Fruit fly (Drosophila melanogaster) whole organism: Measurements from ENCODE around the gene pps.
A peak's percentile ranks its signal among the peaks of the same experiment; 100 is the strongest.

Experiments used
- CG8478 ChIP-seq: fragments of >200 bp; optimal IDR thresholded peaks from 2 replicates; lab custom pipeline; 2018; ENCODE audit warnings: inconsistent platforms
- Dll ChIP-seq: fragments of >200 bp; optimal IDR thresholded peaks from 2 replicates; lab custom pipeline; 2017
- EcR ChIP-seq, 2 experiments: fragments of >200 bp; optimal IDR thresholded peaks; 2 replicates each; lab custom pipeline; 2017; ENCODE audit warnings: missing biosample characterization in 2 of 2, missing genetic modification characterization in 2 of 2, missing genetic modification reagents in 2 of 2
- pan ChIP-seq: fragments of >200 bp; optimal IDR thresholded peaks from 2 replicates; lab custom pipeline; 2017
- psq ChIP-seq: fragments of >200 bp; optimal IDR thresholded peaks from 2 replicates; lab custom pipeline; 2017
- usp ChIP-seq: fragments of >200 bp; optimal IDR thresholded peaks from 2 replicates; lab custom pipeline; 2017; ENCODE audit warnings: missing biosample characterization, missing genetic modification characterization, mixed read lengths

pps gene

DNA sequence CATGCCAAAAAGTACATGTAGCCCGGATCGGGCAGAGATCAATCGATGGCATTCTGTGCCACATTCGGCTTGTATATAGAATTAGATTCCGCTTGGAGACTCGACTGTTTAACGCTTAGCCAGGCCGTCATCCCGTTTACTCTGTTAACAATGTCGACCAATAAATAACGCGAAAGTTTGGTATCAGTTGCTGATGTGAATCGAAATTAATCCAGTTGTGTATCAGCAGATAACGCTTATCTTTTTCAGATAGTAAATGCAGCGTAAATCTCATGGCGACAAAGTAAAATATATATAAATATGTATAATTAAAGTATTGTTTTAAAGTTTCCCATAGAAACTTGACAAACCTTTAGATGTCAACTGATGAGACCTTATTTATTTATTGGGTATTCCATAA is 2.2 kb upstream of the pps start:
- TF ChIP-seq usp (GFP tag; lab: Kevin White, UChicago) (no peak), EcR (GFP tag; optimal IDR thresholded peaks at IDR 0.05; lab: Kevin White, UChicago) (no peak), Dll (lab: Kevin White, UChicago) (no peak), CG8478 (lab: Kevin White, UChicago) (no peak), psq (lab: Kevin White, UChicago) (no peak), pan (lab: Kevin White, UChicago) (no peak)

DNA sequence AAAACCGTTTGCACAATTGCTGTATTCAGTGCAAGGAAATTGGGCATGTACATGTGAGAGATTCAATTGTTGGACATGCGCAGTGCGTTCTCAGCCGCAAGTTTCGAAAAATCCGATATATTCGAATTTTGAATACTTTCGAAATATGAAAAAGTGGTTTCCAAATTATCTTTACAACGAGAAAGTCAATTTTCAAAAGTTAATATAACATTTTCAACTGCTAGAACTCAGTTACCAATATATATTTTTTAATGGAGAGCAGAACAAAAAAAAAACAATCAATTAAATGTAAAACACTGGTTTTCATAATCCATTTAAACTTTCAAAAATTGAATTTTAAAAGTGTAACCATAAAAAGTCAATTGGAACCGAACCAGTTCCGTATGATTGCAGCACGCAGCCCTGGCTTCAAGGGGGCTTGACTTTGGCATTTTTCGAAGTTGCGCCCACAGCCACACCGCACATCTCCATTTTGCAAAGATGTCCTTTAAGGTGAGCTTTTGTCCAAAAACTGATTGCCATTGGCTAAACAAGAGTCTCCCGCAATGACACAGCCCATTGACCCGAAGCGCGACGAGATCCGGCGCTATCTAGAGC is 8.8 kb downstream of the pps start, which contains the start of the genes Scgbeta and CG17202:
TSS of gene Scgbeta (minus strand) at position 51 of the 597 bp plus-strand sequence.
TSS of gene CG17202 (plus strand) at position 390 of the 597 bp plus-strand sequence.
- TF ChIP-seq pan (lab: Kevin White, UChicago) (no peak), psq (lab: Kevin White, UChicago) (no peak), usp (GFP tag; lab: Kevin White, UChicago) (no peak), CG8478 (lab: Kevin White, UChicago) (no peak), EcR (GFP tag; optimal IDR thresholded peaks at IDR 0.05; lab: Kevin White, UChicago) (no peak), Dll (lab: Kevin White, UChicago) (no peak)

DNA sequence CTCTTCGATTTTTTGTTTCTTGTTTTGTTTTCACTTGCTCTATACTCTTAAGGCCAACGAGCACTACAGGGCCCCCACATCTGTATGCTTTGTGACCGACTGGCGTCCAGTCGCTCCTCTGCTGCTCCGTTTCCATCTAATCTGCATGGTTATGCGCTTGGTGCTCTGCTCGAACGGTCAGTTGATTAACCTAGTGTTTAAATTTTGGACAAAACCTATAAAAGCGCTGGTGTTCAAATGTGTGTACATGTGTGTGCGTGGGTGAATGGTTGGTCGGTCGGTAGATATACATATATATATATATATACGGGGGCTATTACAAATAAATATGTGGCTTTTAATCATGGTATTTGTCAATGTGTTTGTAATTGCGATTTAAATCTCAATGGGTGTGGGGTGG is 10.4 kb downstream of the pps start:
- TF ChIP-seq Dll (lab: Kevin White, UChicago), result no peak
- no peak for TF ChIP-seq psq (lab: Kevin White, UChicago)
- no peak for TF ChIP-seq EcR (GFP tag; optimal IDR thresholded peaks at IDR 0.05; lab: Kevin White, UChicago)
- TF ChIP-seq usp (GFP tag; lab: Kevin White, UChicago), result no peak
- no peak for TF ChIP-seq CG8478 (lab: Kevin White, UChicago)
- no peak for TF ChIP-seq pan (lab: Kevin White, UChicago)

DNA sequence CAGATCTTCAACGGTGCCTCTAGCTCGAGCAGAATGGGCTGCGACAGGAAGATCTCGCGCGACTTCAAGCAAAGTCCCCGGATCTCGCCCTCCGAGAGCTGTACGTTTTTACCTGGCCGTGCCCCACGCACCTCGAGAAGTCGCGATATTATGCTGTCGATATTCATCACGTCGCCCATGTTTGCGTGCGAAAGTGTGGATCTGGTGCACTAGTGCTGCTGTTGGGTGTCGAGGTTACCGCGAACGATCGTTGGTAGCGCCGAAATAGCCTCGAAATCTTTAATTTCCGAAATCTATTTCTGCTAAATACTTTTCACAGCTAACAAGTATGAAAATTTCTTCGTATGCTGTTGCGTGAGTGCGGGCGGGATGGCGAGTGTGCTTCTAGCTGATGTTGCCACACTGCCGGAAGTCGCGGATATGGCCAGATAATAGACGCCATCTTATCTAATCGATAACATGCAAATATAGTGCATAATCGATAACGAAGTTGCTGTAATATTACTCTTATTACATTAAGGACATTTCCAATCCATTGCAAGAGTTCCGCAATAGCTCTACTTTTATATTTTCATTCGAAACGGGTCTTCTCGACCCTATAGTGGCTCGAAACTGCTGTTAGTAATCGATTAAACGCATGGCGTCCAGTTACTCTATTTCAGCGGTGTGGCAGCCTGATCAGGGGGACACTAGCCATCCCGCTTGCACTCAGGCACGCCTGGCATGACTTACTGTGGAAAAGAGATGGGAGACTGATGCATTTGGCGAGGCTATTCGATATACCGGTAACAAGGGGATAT is 12.1 kb downstream of the pps start, which contains the start of gene Pp1-87B:
TSS of gene Pp1-87B (minus strand) at position 408 of the 800 bp plus-strand sequence.
- no peak for TF ChIP-seq usp (GFP tag; lab: Kevin White, UChicago)
- TF ChIP-seq EcR (GFP tag; optimal IDR thresholded peaks at IDR 0.05; lab: Kevin White, UChicago), result no peak
- TF ChIP-seq CG8478 (lab: Kevin White, UChicago), result peak; percentile 71
- TF ChIP-seq pan (lab: Kevin White, UChicago), result no peak
- TF ChIP-seq Dll (lab: Kevin White, UChicago), result no peak
- no peak for TF ChIP-seq psq (lab: Kevin White, UChicago)

DNA sequence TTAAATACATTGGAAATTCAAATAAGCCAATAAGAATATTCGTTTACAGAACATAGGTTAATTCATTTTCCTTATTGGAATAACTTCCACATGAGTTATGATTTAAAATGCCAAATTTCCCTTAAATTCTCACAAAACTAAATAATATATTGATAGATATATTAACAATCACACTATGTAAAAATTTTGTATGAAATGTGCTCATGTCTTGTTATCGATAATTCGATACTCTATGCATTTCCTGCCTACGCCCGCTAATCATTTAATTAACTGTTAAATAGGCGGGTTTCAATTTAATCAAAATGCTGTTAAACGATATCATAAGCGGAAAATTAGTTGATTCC is 12.7 kb downstream of the pps start, which contains the start of gene NANS:
TSS of gene NANS (plus strand) at position 269 of the 344 bp plus-strand sequence.
- TF ChIP-seq psq (lab: Kevin White, UChicago) (no peak), Dll (lab: Kevin White, UChicago) (no peak), usp (GFP tag; lab: Kevin White, UChicago) (no peak), CG8478 (lab: Kevin White, UChicago) (no peak), EcR (GFP tag; optimal IDR thresholded peaks at IDR 0.05; lab: Kevin White, UChicago) (no peak), pan (lab: Kevin White, UChicago) (no peak)

DNA sequence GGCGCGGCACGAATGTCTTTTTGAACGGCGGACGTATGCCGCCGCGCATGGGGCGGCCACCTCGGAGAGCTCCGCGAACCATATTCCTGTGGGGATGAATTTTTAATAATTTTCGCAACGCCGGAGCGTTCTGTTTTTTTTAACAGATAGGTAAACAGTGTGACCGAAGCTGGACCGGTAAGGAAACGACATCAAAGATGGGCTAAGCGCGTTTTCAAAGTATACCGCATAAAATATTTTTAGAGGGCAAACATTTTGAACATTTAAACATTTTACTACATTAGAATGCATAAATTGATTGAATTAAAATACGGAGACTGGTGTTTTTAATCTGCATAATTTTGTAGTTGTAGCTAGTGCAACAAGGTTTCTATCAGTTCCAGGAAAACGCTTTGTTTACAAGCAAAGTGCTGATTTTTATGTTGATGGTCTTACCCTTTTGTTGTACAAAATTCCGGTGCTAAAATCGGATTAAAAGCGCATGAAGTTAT is 15.5 kb downstream of the pps start, which contains the start of the genes CG5641 and CG5245:
TSS of gene CG5641 (minus strand) at position 163 of the 491 bp plus-strand sequence.
TSS of gene CG5245 (plus strand) at position 441 of the 491 bp plus-strand sequence.
- TF ChIP-seq usp (GFP tag; lab: Kevin White, UChicago), result no peak

DNA sequence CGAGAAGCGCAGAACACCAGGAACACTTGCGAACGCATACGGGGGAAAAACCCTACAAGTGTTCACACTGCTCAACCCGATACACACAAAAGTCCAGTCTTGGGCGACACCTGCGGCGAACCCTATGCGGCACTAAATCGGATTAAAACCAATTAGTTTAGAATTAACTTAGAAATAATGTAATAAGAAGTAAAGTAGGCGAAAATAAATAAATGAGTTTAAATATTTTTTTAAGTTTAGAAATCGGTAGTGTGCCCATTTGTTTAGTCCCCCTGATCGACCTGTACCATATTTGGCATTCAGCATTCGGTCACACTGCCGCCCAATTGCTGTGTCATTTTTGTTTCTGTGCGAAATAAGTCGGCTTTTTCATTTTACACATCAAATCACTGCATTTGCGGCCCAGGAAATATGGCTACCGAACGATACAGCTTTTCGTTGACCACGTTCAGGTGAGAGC is 17.4 kb downstream of the pps start, which contains the start of gene Prosalpha2:
TSS of gene Prosalpha2 (plus strand) at position 292 of the 460 bp plus-strand sequence.
- no peak for TF ChIP-seq Dll (lab: Kevin White, UChicago)
- no peak for TF ChIP-seq usp (GFP tag; lab: Kevin White, UChicago)
- no peak for TF ChIP-seq pan (lab: Kevin White, UChicago)
- no peak for TF ChIP-seq CG8478 (lab: Kevin White, UChicago)
- TF ChIP-seq EcR (GFP tag; optimal IDR thresholded peaks at IDR 0.05; lab: Kevin White, UChicago), result no peak
- no peak for TF ChIP-seq psq (lab: Kevin White, UChicago)

DNA sequence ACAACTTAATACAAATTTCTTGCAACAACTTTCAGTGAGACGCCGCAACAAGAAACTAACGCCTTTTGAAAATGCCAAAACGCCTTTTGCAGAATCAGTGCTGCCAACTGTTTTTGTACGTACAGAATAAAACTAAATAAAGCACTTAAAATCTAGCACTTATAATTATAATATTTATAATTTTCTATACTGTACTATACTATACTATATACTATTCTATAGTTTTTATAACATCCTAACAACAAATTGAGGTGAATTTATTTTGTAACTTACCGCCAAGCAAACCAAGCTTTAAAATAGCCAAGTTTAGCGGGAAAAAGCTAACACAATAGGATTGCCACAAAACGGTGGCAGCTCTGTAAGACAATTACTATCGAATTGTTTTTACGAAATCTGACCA is 20.1 kb downstream of the pps start, which contains the start of the genes Aos1 and Srlp:
TSS of gene Aos1 (minus strand) at position 59 of the 400 bp plus-strand sequence.
TSS of gene Srlp (plus strand) at position 335 of the 400 bp plus-strand sequence.
- TF ChIP-seq pan (lab: Kevin White, UChicago) (no peak), CG8478 (lab: Kevin White, UChicago) (no peak), usp (GFP tag; lab: Kevin White, UChicago) (no peak), Dll (lab: Kevin White, UChicago) (no peak), EcR (GFP tag; optimal IDR thresholded peaks at IDR 0.05; lab: Kevin White, UChicago) (no peak), psq (lab: Kevin White, UChicago) (no peak)

DNA sequence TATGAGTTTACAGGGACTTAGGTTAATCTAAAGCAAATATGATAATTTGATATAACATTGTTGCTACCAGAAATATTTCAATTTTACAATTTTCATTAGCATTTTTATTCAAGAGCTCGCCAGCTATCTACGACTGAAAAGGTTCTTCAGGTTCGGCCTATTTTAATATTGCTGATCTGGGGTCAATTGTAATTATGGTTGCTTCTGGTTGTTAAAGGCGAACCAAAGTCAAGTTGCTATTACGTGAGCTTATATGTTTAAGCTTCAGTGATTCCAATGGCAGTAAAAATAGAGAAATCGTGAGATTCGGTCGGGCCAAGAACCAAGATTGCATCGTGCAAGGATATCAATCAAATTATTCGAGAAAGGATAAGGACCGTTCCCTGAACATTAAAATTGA is 22.3 kb downstream of the pps start, which contains the start of gene Desat2:
TSS of gene Desat2 (plus strand) at position 301 of the 400 bp plus-strand sequence.
- TF ChIP-seq CG8478 (lab: Kevin White, UChicago) (no peak), Dll (lab: Kevin White, UChicago) (no peak), pan (lab: Kevin White, UChicago) (no peak), EcR (GFP tag; optimal IDR thresholded peaks at IDR 0.05; lab: Kevin White, UChicago) (no peak), psq (lab: Kevin White, UChicago) (no peak), usp (GFP tag; lab: Kevin White, UChicago) (no peak)

DNA sequence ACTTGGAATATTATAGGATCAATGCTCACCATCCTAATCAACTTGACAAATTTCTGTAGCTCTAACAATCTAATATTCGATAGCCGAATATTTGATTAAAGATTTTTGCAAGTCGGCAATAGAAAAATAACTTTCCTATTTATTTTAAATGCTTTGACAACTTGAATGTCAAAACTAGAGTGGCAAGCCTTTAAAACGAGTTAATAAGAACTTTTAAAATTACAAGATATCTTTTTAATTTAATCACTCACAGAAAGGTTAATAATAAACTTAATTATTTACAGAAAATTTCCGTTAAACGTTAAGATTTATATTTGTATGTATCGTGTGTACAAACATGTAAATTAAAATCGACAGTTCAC is 25.4 kb downstream of the pps start, which contains the start of the genes CG17207 and CG46427:
TSS of gene CG17207 (minus strand) at position 101 of the 362 bp plus-strand sequence.
TSS of gene CG46427 (minus strand) at position 101 of the 362 bp plus-strand sequence.
- TF ChIP-seq usp (GFP tag; lab: Kevin White, UChicago) (no peak), psq (lab: Kevin White, UChicago) (no peak), EcR (GFP tag; optimal IDR thresholded peaks at IDR 0.05; lab: Kevin White, UChicago) (no peak), CG8478 (lab: Kevin White, UChicago) (no peak)
